Worm (Caenorhabditis elegans) whole organism, late embryonic: ENCODE data around the gene ulp-3.

Experiments
- F13H6.1 ChIP-seq: sonication (generic microtip); optimal IDR thresholded peaks from 2 replicates; lab custom pipeline; 2016; ENCODE audit warnings: missing genetic modification characterization, missing compliant biosample characterization
- K09A11.1 ChIP-seq: sonication (generic microtip); optimal IDR thresholded peaks from 2 replicates; lab custom pipeline; 2017; ENCODE audit warnings: antibody characterized with exemption, mild to moderate bottlenecking, missing genetic modification characterization, missing compliant biosample characterization; ENCODE audit not compliant: insufficient read depth
- T23F11.4 ChIP-seq: fragments of 200-800 bp; sonication (Bioruptor generic); optimal IDR thresholded peaks from 2 replicates; lab custom pipeline; 2018; ENCODE audit warnings: mild to moderate bottlenecking, missing genetic modification characterization, missing compliant biosample characterization
- Y22D7AL.16 ChIP-seq: sonication (generic microtip); optimal IDR thresholded peaks from 2 replicates; lab custom pipeline; 2016; ENCODE audit warnings: missing genetic modification characterization, missing compliant biosample characterization
- ama-1 ChIP-seq: fragments of 150-350 bp; optimal IDR thresholded peaks from 2 replicates; lab custom pipeline; 2014
- ceh-18 ChIP-seq: sonication (generic microtip); optimal IDR thresholded peaks from 2 replicates; lab custom pipeline; 2016; ENCODE audit warnings: missing genetic modification characterization, missing compliant biosample characterization
- ceh-22 ChIP-seq: sonication (generic microtip); optimal IDR thresholded peaks from 2 replicates; lab custom pipeline; 2017; ENCODE audit warnings: missing biosample characterization, missing genetic modification characterization
- ceh-30 ChIP-seq: fragments of 150-350 bp; optimal IDR thresholded peaks from 2 replicates; lab custom pipeline; 2014; ENCODE audit warnings: missing biosample characterization, missing genetic modification characterization
- ceh-45 ChIP-seq: fragments of 200-800 bp; sonication (Bioruptor generic); IDR thresholded peaks from 2 replicates; pipeline ENCODE4 v1.3.6; 2022; ENCODE audit warnings: missing genetic modification reagents, missing genetic modification characterization, missing compliant biosample characterization
- ceh-9 ChIP-seq: sonication (generic microtip); optimal IDR thresholded peaks from 2 replicates; lab custom pipeline; 2016; ENCODE audit warnings: mild to moderate bottlenecking, missing genetic modification characterization, inconsistent platforms, missing compliant biosample characterization
- dve-1 ChIP-seq: sonication (generic microtip); optimal IDR thresholded peaks from 2 replicates; lab custom pipeline; 2017; ENCODE audit warnings: antibody characterized with exemption, mild to moderate bottlenecking, missing genetic modification characterization, missing compliant biosample characterization
- elt-2 ChIP-seq: sonication (generic microtip); optimal IDR thresholded peaks from 2 replicates; lab custom pipeline; 2016; ENCODE audit warnings: missing genetic modification reagents, missing genetic modification characterization, missing compliant biosample characterization
- elt-4 ChIP-seq: sonication (generic microtip); optimal IDR thresholded peaks from 2 replicates; lab custom pipeline; 2016; ENCODE audit warnings: missing genetic modification characterization, missing compliant biosample characterization
- ets-4 ChIP-seq: sonication (generic microtip); optimal IDR thresholded peaks from 2 replicates; lab custom pipeline; 2016; ENCODE audit warnings: missing genetic modification characterization, missing compliant biosample characterization
- eyg-1 ChIP-seq: sonication (generic microtip); optimal IDR thresholded peaks from 2 replicates; lab custom pipeline; 2016; ENCODE audit warnings: missing genotype, missing genetic modification characterization, missing compliant biosample characterization
- fkh-10 ChIP-seq: fragments of 150-350 bp; optimal IDR thresholded peaks from 2 replicates; lab custom pipeline; 2014; ENCODE audit warnings: missing biosample characterization, missing genetic modification reagents, missing genetic modification characterization
- fkh-6 ChIP-seq: sonication (generic microtip); optimal IDR thresholded peaks from 2 replicates; lab custom pipeline; 2016; ENCODE audit warnings: missing genetic modification characterization, missing compliant biosample characterization
- hlh-13 ChIP-seq: fragments of 200-800 bp; sonication (Bioruptor generic); optimal IDR thresholded peaks from 2 replicates; lab custom pipeline; 2018; ENCODE audit warnings: mild to moderate bottlenecking, missing genetic modification characterization, missing compliant biosample characterization
- hlh-8 ChIP-seq: sonication (generic microtip); optimal IDR thresholded peaks from 2 replicates; lab custom pipeline; 2016; ENCODE audit warnings: missing genotype, missing genetic modification characterization, missing compliant biosample characterization
- lim-6 ChIP-seq: sonication (generic microtip); optimal IDR thresholded peaks from 2 replicates; lab custom pipeline; 2016; ENCODE audit warnings: missing genetic modification characterization, missing compliant biosample characterization
- lin-11 ChIP-seq: fragments of 200-800 bp; sonication (Bioruptor generic); optimal IDR thresholded peaks from 2 replicates; lab custom pipeline; 2018; ENCODE audit warnings: mild to moderate bottlenecking, missing genetic modification characterization, missing compliant biosample characterization
- madf-2 ChIP-seq: sonication (generic microtip); optimal IDR thresholded peaks from 2 replicates; lab custom pipeline; 2017; ENCODE audit warnings: missing genetic modification characterization, missing compliant biosample characterization
- mec-3 ChIP-seq: sonication (generic microtip); optimal IDR thresholded peaks from 2 replicates; lab custom pipeline; 2016; ENCODE audit warnings: borderline replicate concordance, missing genetic modification characterization, missing compliant biosample characterization
- nfya-1 ChIP-seq: sonication (generic microtip); optimal IDR thresholded peaks from 2 replicates; lab custom pipeline; 2017; ENCODE audit warnings: missing genetic modification characterization, mild to moderate bottlenecking, missing compliant biosample characterization, antibody characterized with exemption, moderate library complexity
- nhr-232 ChIP-seq: sonication (generic microtip); optimal IDR thresholded peaks from 2 replicates; lab custom pipeline; 2016; ENCODE audit warnings: missing genetic modification characterization, missing compliant biosample characterization
- pax-1 ChIP-seq: fragments of 150-350 bp; optimal IDR thresholded peaks from 2 replicates; lab custom pipeline; 2014; ENCODE audit warnings: missing biosample characterization, missing genetic modification characterization
- pha-2 ChIP-seq: sonication (generic microtip); optimal IDR thresholded peaks from 2 replicates; lab custom pipeline; 2017; ENCODE audit warnings: mild to moderate bottlenecking, missing genetic modification characterization, missing compliant biosample characterization
- pha-4 ChIP-seq: fragments of 150-350 bp; optimal IDR thresholded peaks from 2 replicates; lab custom pipeline; 2018; ENCODE audit warnings: missing biosample characterization, missing genetic modification reagents, missing genetic modification characterization
- rnt-1 ChIP-seq: sonication (generic microtip); optimal IDR thresholded peaks from 2 replicates; lab custom pipeline; 2016; ENCODE audit warnings: missing genetic modification characterization, missing compliant biosample characterization
- sdc-2 ChIP-seq: sonication (generic microtip); optimal IDR thresholded peaks from 2 replicates; lab custom pipeline; 2016; ENCODE audit warnings: missing genotype, missing genetic modification characterization, missing compliant biosample characterization
- sox-4 ChIP-seq: sonication (generic microtip); optimal IDR thresholded peaks from 2 replicates; lab custom pipeline; 2017; ENCODE audit warnings: mild to moderate bottlenecking, missing genetic modification characterization, inconsistent platforms, missing compliant biosample characterization
- syd-9 ChIP-seq: sonication (generic microtip); optimal IDR thresholded peaks from 2 replicates; lab custom pipeline; 2016; ENCODE audit warnings: mild to moderate bottlenecking, missing genetic modification characterization, moderate library complexity, missing compliant biosample characterization
- ttx-3 ChIP-seq: sonication (generic microtip); optimal IDR thresholded peaks from 2 replicates; lab custom pipeline; 2016; ENCODE audit warnings: missing genetic modification reagents, missing genetic modification characterization, missing compliant biosample characterization
- unc-42 ChIP-seq: sonication (generic microtip); optimal IDR thresholded peaks from 2 replicates; lab custom pipeline; 2016; ENCODE audit warnings: missing genotype, missing genetic modification characterization, missing compliant biosample characterization
- zip-5 ChIP-seq: sonication (generic microtip); optimal IDR thresholded peaks from 2 replicates; lab custom pipeline; 2016; ENCODE audit warnings: missing genetic modification characterization, missing compliant biosample characterization
- ztf-16 ChIP-seq: sonication (generic microtip); optimal IDR thresholded peaks from 2 replicates; lab custom pipeline; 2017; ENCODE audit warnings: missing genetic modification characterization, missing compliant biosample characterization

ulp-3 gene

DNA sequence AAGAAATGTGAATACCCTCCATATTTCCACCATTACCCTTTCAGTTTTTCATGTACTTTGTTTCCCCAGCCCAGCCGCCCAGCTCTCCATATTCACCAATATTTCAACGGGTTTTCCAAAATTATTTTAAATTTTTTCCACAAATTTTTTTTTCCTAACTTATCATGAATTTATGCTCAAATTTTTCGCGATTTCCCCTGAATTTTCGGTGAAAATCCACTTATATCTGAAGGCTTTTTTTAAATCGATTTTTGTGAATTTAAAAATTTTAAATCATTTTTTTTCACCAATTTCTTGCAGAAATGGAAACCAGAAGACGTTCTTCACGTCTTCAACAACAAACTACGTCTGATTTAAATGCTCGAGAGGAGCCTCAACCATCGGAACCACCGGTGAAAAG, 29.4 kb downstream of the ulp-3 start, which contains the start of gene xpc-1:
Gene xpc-1 (plus strand): TSS at position 301 of the 400 bp plus-strand sequence.
- TF ChIP-seq eyg-1 (tag; lab: Kevin White, UChicago) (no peak), fkh-6 (tag; lab: Kevin White, UChicago) (no peak), dve-1 (tag; lab: Kevin White, UChicago) (no peak), sdc-2 (tag; lab: Kevin White, UChicago) (no peak), F13H6.1 (tag; lab: Kevin White, UChicago) (no peak), T23F11.4 (GFP tag; lab: Kevin White, UChicago) (no peak), lim-6 (tag; lab: Kevin White, UChicago) (no peak), ceh-22 (no peak)

DNA sequence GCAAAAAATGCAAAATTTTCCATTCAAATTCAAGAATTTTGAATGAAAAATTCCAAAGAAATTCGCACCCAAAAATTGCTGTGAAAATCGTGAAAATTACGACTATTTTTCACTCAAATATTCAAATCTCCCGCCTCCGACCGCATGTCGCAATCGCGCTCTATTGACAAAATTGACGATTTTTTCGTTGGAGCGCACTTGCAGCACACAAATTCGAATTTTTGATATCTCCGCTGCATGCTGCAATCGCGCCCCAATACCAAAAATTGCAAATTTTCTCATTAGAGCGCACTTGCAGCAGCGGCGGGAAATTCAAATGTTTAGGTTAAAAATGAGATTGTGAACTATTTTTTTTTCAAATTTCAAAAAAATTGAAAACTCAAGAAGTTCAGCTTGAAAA, 34.3 kb downstream of the ulp-3 start:
- TF ChIP-seq rnt-1 (no peak), ceh-22 (no peak), fkh-10 (GFP tag; lab: Kevin White, UChicago) (no peak), lin-11 (tag; lab: Kevin White, UChicago) (no peak), ztf-16 (tag; lab: Kevin White, UChicago) (no peak), elt-2 (tag; lab: Kevin White, UChicago) (no peak), K09A11.1 (tag; lab: Kevin White, UChicago) (no peak), pha-2 (tag; lab: Kevin White, UChicago) (no peak), Y22D7AL.16 (tag; lab: Kevin White, UChicago) (no peak), nhr-232 (no peak), dve-1 (tag; lab: Kevin White, UChicago) (no peak), ceh-9 (tag; lab: Kevin White, UChicago) (no peak), syd-9 (tag; lab: Kevin White, UChicago) (no peak), hlh-8 (no peak), pax-1 (tag; lab: Kevin White, UChicago) (no peak), sox-4 (tag; lab: Kevin White, UChicago) (no peak), mec-3 (tag; lab: Kevin White, UChicago) (no peak)

- TF ChIP-seq ztf-16 (tag; lab: Kevin White, UChicago) (no peak), fkh-10 (GFP tag; lab: Kevin White, UChicago) (no peak), ttx-3 (no peak), ceh-18 (tag; lab: Kevin White, UChicago) (no peak), elt-2 (tag; lab: Kevin White, UChicago) (no peak), nhr-232 (no peak), fkh-6 (tag; lab: Kevin White, UChicago) (no peak)
- TF ChIP-seq, all 69 proteins: peak for 0
Observed at ce11 chrIV:2002290-2002689, 38.9 kb downstream of the ulp-3 start.

ce11 chrIV:2008920-2009319, 45.5 kb downstream of the ulp-3 start:
- no peak for TF ChIP-seq zip-5 (tag; lab: Kevin White, UChicago)
- TF ChIP-seq ama-1 (lab: Kevin White, UChicago) = no peak
- no peak for TF ChIP-seq unc-42 (tag; lab: Kevin White, UChicago)
- no peak for TF ChIP-seq hlh-13 (GFP tag; lab: Kevin White, UChicago)
- TF ChIP-seq ceh-30 = no peak
- TF ChIP-seq pha-4 = no peak
- no peak for TF ChIP-seq ets-4 (tag; lab: Kevin White, UChicago)
- TF ChIP-seq ceh-9 (tag; lab: Kevin White, UChicago) = no peak
- no peak for TF ChIP-seq madf-2 (tag; lab: Kevin White, UChicago)
- no peak for TF ChIP-seq rnt-1
- TF ChIP-seq hlh-8 = no peak
- no peak for TF ChIP-seq sox-4 (tag; lab: Kevin White, UChicago)
- TF ChIP-seq elt-4 = no peak
- no peak for TF ChIP-seq nfya-1 (tag; lab: Kevin White, UChicago)
- TF ChIP-seq K09A11.1 (tag; lab: Kevin White, UChicago) = no peak
- TF ChIP-seq ceh-45 (GFP tag; lab: Robert Waterston, UW) = no peak
